Worm (Caenorhabditis elegans) whole organism, L4 larva: ENCODE measurements around the gene ceh-88.

Experiments
- D1046.2 ChIP-seq: fragments of 200-800 bp; sonication (Bioruptor generic); IDR thresholded peaks from 2 replicates; pipeline ENCODE4 v1.3.6; 2022; ENCODE audit warnings: missing genetic modification characterization, missing compliant biosample characterization
- F10B5.3 ChIP-seq: sonication (generic microtip); optimal IDR thresholded peaks from 2 replicates; lab custom pipeline; 2016; ENCODE audit warnings: mild to moderate bottlenecking, missing genetic modification characterization, missing compliant biosample characterization
- F49E8.2 ChIP-seq: sonication (generic microtip); optimal IDR thresholded peaks from 2 replicates; lab custom pipeline; 2016; ENCODE audit warnings: missing compliant biosample characterization, mild to moderate bottlenecking, missing genetic modification characterization, borderline replicate concordance
- T26A8.4 ChIP-seq: fragments of 200-800 bp; sonication (Bioruptor generic); IDR thresholded peaks from 2 replicates; pipeline ENCODE4 v1.3.6; 2022; ENCODE audit warnings: missing genetic modification characterization, missing compliant biosample characterization
- Y105C5A.15 ChIP-seq: fragments of 200-800 bp; sonication (Bioruptor generic); IDR thresholded peaks from 2 replicates; pipeline ENCODE4 v1.3.6; 2022; ENCODE audit warnings: missing genetic modification characterization, missing compliant biosample characterization
- Y5F2A.4 ChIP-seq: fragments of 200-800 bp; sonication (Bioruptor generic); optimal IDR thresholded peaks from 2 replicates; lab custom pipeline; 2018; ENCODE audit warnings: mild to moderate bottlenecking, missing genetic modification characterization, missing compliant biosample characterization
- Y75B8A.6 ChIP-seq: fragments of 200-800 bp; sonication (Bioruptor generic); IDR thresholded peaks from 2 replicates; pipeline ENCODE4 v1.3.6; 2022; ENCODE audit warnings: missing genetic modification reagents, missing genetic modification characterization, missing compliant biosample characterization
- aha-1 ChIP-seq: fragments of 150-350 bp; peaks from one replicate; lab custom pipeline; 2014; ENCODE audit warnings: missing biosample characterization, missing genetic modification characterization
- ama-1 ChIP-seq: fragments of 150-350 bp; optimal IDR thresholded peaks from 2 replicates; lab custom pipeline; 2014; ENCODE audit warnings: inconsistent platforms, mixed read lengths
- ceh-28 ChIP-seq: fragments of 150-350 bp; optimal IDR thresholded peaks from 2 replicates; lab custom pipeline; 2014; ENCODE audit warnings: missing biosample characterization, missing genetic modification reagents, missing genetic modification characterization
- ctbp-1 ChIP-seq: fragments of 200-800 bp; sonication (Bioruptor generic); IDR thresholded peaks from 2 replicates; pipeline ENCODE4 v1.3.6; 2022; ENCODE audit warnings: missing genetic modification reagents, missing genetic modification characterization, missing compliant biosample characterization
- daf-16 ChIP-seq, 3 experiments: sonication (generic microtip); optimal IDR thresholded peaks; 2 replicates each; lab custom pipeline; 2016 to 2017; ENCODE audit warnings: missing genetic modification characterization in 3 of 3, missing genetic modification reagents in 3 of 3, mild to moderate bottlenecking in 2 of 3, missing compliant biosample characterization in 2 of 3, missing biosample characterization in 1 of 3, moderate library complexity in 1 of 3
- daf-8 ChIP-seq: fragments of 200-800 bp; sonication (Bioruptor generic); IDR thresholded peaks from 2 replicates; pipeline ENCODE4 v1.3.6; 2022; ENCODE audit warnings: missing genetic modification characterization, missing compliant biosample characterization
- dmd-6 ChIP-seq: fragments of 200-800 bp; sonication (Bioruptor generic); IDR thresholded peaks from 2 replicates; pipeline ENCODE4 v1.3.6; 2022; ENCODE audit warnings: missing genetic modification reagents, missing genetic modification characterization, missing compliant biosample characterization
- dmd-8 ChIP-seq: fragments of 200-800 bp; sonication (Bioruptor generic); IDR thresholded peaks from 2 replicates; pipeline ENCODE4 v1.3.6; 2022; ENCODE audit warnings: missing genetic modification characterization, missing compliant biosample characterization
- dmd-9 ChIP-seq: fragments of 200-800 bp; sonication (Bioruptor generic); IDR thresholded peaks from 2 replicates; pipeline ENCODE4 v1.3.6; 2022; ENCODE audit warnings: missing genetic modification reagents, missing genetic modification characterization, missing compliant biosample characterization
- dpl-1 ChIP-seq: fragments of 150-350 bp; optimal IDR thresholded peaks from 2 replicates; lab custom pipeline; 2014; ENCODE audit warnings: missing biosample characterization, missing genetic modification reagents, missing genetic modification characterization
- egl-27 ChIP-seq: sonication (generic microtip); optimal IDR thresholded peaks from 3 replicates; lab custom pipeline; 2017; ENCODE audit warnings: missing biosample characterization, missing genetic modification reagents, missing genetic modification characterization
- fos-1 ChIP-seq: fragments of 150-350 bp; optimal IDR thresholded peaks from 2 replicates; lab custom pipeline; 2014; ENCODE audit warnings: missing biosample characterization, missing genetic modification characterization
- gei-8 ChIP-seq: fragments of 200-800 bp; sonication (Bioruptor generic); optimal IDR thresholded peaks from 2 replicates; lab custom pipeline; 2018; ENCODE audit warnings: mild to moderate bottlenecking, missing genetic modification characterization, missing compliant biosample characterization
- jun-1 ChIP-seq: fragments of 150-350 bp; optimal IDR thresholded peaks from 2 replicates; lab custom pipeline; 2014; ENCODE audit warnings: missing biosample characterization, missing genetic modification reagents, missing genetic modification characterization
- lim-7 ChIP-seq: fragments of 200-800 bp; sonication (Bioruptor generic); IDR thresholded peaks from 2 replicates; pipeline ENCODE4 v1.3.6; 2022; ENCODE audit warnings: missing genetic modification characterization, missing compliant biosample characterization
- lin-29 ChIP-seq: fragments of 200-800 bp; sonication (Bioruptor generic); IDR thresholded peaks from 2 replicates; pipeline ENCODE4 v1.3.6; 2022; ENCODE audit warnings: missing genetic modification reagents, missing genetic modification characterization, missing compliant biosample characterization
- mdt-29 ChIP-seq: fragments of 200-800 bp; sonication (Bioruptor generic); IDR thresholded peaks from 2 replicates; pipeline ENCODE4 v1.3.6; 2022; ENCODE audit warnings: missing genetic modification reagents, missing genetic modification characterization, missing compliant biosample characterization
- mes-2 ChIP-seq: sonication (generic microtip); optimal IDR thresholded peaks from 2 replicates; lab custom pipeline; 2016; ENCODE audit warnings: missing genotype, mild to moderate bottlenecking, missing genetic modification characterization, missing compliant biosample characterization; ENCODE audit not compliant: poor library complexity, severe bottlenecking
- mxl-2 ChIP-seq: fragments of 200-800 bp; sonication (Bioruptor generic); conservative IDR thresholded peaks from 2 replicates; pipeline ENCODE4 v1.3.6; 2022; ENCODE audit warnings: missing genetic modification reagents, missing genetic modification characterization, missing compliant biosample characterization
- nhr-11 ChIP-seq: fragments of 150-350 bp; optimal IDR thresholded peaks from 2 replicates; lab custom pipeline; 2014; ENCODE audit warnings: missing biosample characterization, missing genetic modification characterization
- nhr-111 ChIP-seq: fragments of 200-800 bp; sonication (Bioruptor generic); optimal IDR thresholded peaks from 2 replicates; lab custom pipeline; 2018; ENCODE audit warnings: mild to moderate bottlenecking, missing genetic modification characterization, missing compliant biosample characterization
- nhr-41 ChIP-seq: fragments of 200-800 bp; sonication (Bioruptor generic); IDR thresholded peaks from 2 replicates; pipeline ENCODE4 v1.3.6; 2022; ENCODE audit warnings: missing genetic modification reagents, missing genetic modification characterization, missing compliant biosample characterization
- nhr-48 ChIP-seq: sonication (generic microtip); optimal IDR thresholded peaks from 2 replicates; lab custom pipeline; 2016; ENCODE audit warnings: mild to moderate bottlenecking, missing genetic modification characterization, missing compliant biosample characterization
- nhr-6 ChIP-seq: fragments of 150-350 bp; optimal IDR thresholded peaks from 2 replicates; lab custom pipeline; 2014; ENCODE audit warnings: missing biosample characterization, missing genetic modification characterization
- pha-4 ChIP-seq, 2 experiments: fragments of 150-350 bp in 1 of 2; fragments of 200-800 bp in 1 of 2; sonication (Bioruptor generic) in 1 of 2; IDR thresholded peaks in 1 of 2; optimal IDR thresholded peaks in 1 of 2; 2 replicates each; pipeline versions ENCODE4 v1.3.6 to Lab custom; 2014 to 2022; ENCODE audit warnings: missing genetic modification characterization in 2 of 2, missing genetic modification reagents in 2 of 2, missing biosample characterization in 1 of 2, missing compliant biosample characterization in 1 of 2
- php-3 ChIP-seq: fragments of 200-800 bp; sonication (Bioruptor generic); IDR thresholded peaks from 2 replicates; pipeline ENCODE4 v1.3.6; 2022; ENCODE audit warnings: missing genetic modification reagents, missing genetic modification characterization, missing compliant biosample characterization
- saeg-2 ChIP-seq: fragments of 200-800 bp; sonication (Bioruptor generic); IDR thresholded peaks from 2 replicates; pipeline ENCODE4 v1.3.6; 2022; ENCODE audit warnings: missing genetic modification reagents, missing genetic modification characterization, missing compliant biosample characterization
- sdz-12 ChIP-seq: fragments of 200-800 bp; sonication (Bioruptor generic); optimal IDR thresholded peaks from 2 replicates; lab custom pipeline; 2018; ENCODE audit warnings: mild to moderate bottlenecking, missing genetic modification characterization, missing compliant biosample characterization
- set-16 ChIP-seq: fragments of 200-800 bp; sonication (Bioruptor generic); IDR thresholded peaks from 2 replicates; pipeline ENCODE4 v1.3.6; 2022; ENCODE audit warnings: missing genetic modification reagents, missing genetic modification characterization, missing compliant biosample characterization
- skn-1 ChIP-seq: fragments of 150-350 bp; optimal IDR thresholded peaks from 2 replicates; lab custom pipeline; 2014; ENCODE audit warnings: missing biosample characterization, missing genetic modification characterization
- snpc-4 ChIP-seq: fragments of 150-350 bp; optimal IDR thresholded peaks from 2 replicates; lab custom pipeline; 2014; ENCODE audit warnings: missing biosample characterization, missing genetic modification characterization
- spr-3 ChIP-seq: fragments of 200-800 bp; sonication (Bioruptor generic); optimal IDR thresholded peaks from 2 replicates; lab custom pipeline; 2018; ENCODE audit warnings: mild to moderate bottlenecking, missing genetic modification characterization, missing compliant biosample characterization
- tra-1 ChIP-seq: fragments of 200-800 bp; sonication (Bioruptor generic); IDR thresholded peaks from 2 replicates; pipeline ENCODE4 v1.3.6; 2022; ENCODE audit warnings: missing genetic modification reagents, missing genetic modification characterization, missing compliant biosample characterization
- zag-1 ChIP-seq: fragments of 150-350 bp; optimal IDR thresholded peaks from 2 replicates; lab custom pipeline; 2014; ENCODE audit warnings: missing biosample characterization, missing genetic modification characterization
- zip-2 ChIP-seq: fragments of 150-350 bp; optimal IDR thresholded peaks from 2 replicates; lab custom pipeline; 2014; ENCODE audit warnings: missing biosample characterization, missing genetic modification characterization
- ztf-11 ChIP-seq: fragments of 150-350 bp; optimal IDR thresholded peaks from 2 replicates; lab custom pipeline; 2014; ENCODE audit warnings: missing biosample characterization, missing genetic modification characterization

ceh-88 gene

DNA sequence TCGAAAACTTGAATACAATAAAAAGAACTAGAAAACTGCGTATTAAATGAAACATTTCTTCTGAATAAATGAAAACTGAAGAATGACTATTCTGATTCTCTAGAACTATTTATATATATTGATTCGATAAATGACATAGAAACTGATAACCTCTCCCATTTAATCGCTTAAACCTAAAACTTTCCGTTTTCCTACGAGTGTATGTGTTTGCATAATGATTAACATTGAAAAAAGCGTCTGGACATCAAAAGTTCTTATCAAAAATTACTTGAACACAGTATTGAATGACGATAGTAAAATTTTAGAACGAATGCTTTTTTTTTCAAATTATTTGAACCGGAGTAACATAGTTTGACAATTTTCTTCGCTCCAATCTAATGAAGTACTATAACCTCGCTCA lies 13.2 kb downstream of the ceh-88 start, which contains the start of gene C49C3.9 (continued):
- no peak for TF ChIP-seq mes-2 (tag; lab: Kevin White, UChicago)
- TF ChIP-seq sdz-12 (GFP tag; lab: Kevin White, UChicago) = no peak
- no peak for TF ChIP-seq nhr-48 (tag; lab: Kevin White, UChicago)
- TF ChIP-seq ceh-28 (tag; lab: Kevin White, UChicago) = no peak
- TF ChIP-seq, all 104 proteins: peak for 5

DNA sequence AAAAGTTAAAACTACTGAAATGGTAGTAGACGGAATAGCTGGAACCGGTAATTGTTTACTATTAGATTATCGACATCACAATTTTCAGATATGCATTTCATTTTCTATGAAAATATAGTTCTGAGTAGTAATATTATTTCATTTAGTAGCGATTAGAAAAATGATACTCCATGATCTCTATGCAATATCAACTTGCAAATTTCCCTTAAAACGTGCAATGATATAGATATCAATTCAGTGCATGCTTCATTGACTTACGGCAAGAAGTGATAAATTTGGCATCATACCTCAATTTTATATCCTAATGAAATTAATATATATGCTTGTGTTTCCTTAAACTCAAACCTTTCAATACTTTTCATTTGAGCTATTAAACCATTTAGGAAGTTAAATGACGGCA lies 13.7 kb downstream of the ceh-88 start, which contains the start of gene C49C3.21:
C49C3.21 (plus strand) TSS at position 301 of the 400 bp plus-strand sequence.
- TF ChIP-seq dmd-9 (GFP tag; lab: Robert Waterston, UW) = no peak
- TF ChIP-seq lim-7 (GFP tag; lab: Robert Waterston, UW) = no peak
- TF ChIP-seq dmd-8 = no peak
- TF ChIP-seq ama-1 (lab: Kevin White, UChicago) = no peak
- TF ChIP-seq mdt-29 (GFP tag; lab: Robert Waterston, UW) = no peak
- TF ChIP-seq set-16 (GFP tag; lab: Robert Waterston, UW) = no peak
- no peak for TF ChIP-seq saeg-2
- TF ChIP-seq aha-1 (tag; lab: Kevin White, UChicago) = no peak
- no peak for TF ChIP-seq T26A8.4
- TF ChIP-seq gei-8 = no peak
- TF ChIP-seq nhr-111 (GFP tag; lab: Kevin White, UChicago) = no peak
- TF ChIP-seq pha-4 (GFP tag; IDR thresholded peaks at IDR 0.05; lab: Robert Waterston, UW) = no peak
- no peak for TF ChIP-seq pha-4 (tag; optimal IDR thresholded peaks at IDR 0.05; lab: Kevin White, UChicago)
- no peak for TF ChIP-seq ctbp-1 (GFP tag; lab: Robert Waterston, UW)
- TF ChIP-seq tra-1 (GFP tag; lab: Robert Waterston, UW) = no peak
- TF ChIP-seq nhr-6 (tag; lab: Kevin White, UChicago) = no peak

DNA sequence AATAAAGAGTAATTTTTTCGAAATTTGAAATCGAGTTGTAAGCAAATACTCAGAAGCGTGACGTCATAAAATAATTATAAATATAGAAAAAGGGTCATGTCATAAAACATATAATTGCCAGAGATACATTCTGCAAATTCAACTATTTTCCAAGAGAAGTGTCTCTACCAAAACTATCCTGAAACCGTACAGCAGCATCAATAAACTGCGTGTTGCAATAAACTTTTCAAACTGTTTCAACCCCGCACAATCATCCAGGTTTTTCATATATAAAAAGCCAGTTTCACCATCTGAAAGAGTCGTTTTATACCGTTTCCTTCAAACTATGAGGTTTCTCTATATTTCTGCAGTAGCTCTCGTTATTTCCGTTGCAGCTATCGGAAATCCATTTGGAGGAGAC lies 14.5 kb downstream of the ceh-88 start, which contains the start of gene C49C3.11:
C49C3.11 (plus strand) TSS at position 301 of the 400 bp plus-strand sequence.
- TF ChIP-seq dpl-1 (GFP tag; lab: Kevin White, UChicago) (no peak), php-3 (no peak), D1046.2 (GFP tag; lab: Robert Waterston, UW) (no peak), fos-1 (tag; lab: Kevin White, UChicago) (no peak), skn-1 (tag; lab: Kevin White, UChicago) (no peak), jun-1 (no peak), F49E8.2 (tag; lab: Kevin White, UChicago) (no peak), ztf-11 (tag; lab: Kevin White, UChicago) (no peak), spr-3 (GFP tag; lab: Kevin White, UChicago) (no peak), daf-16 (GFP tag; optimal IDR thresholded peaks at IDR 0.05; lab: Kevin White, UChicago) (no peak), daf-16 (tag; optimal IDR thresholded peaks at IDR 0.05; lab: Kevin White, UChicago) (no peak), snpc-4 (tag; lab: Kevin White, UChicago) (no peak), nhr-48 (tag; lab: Kevin White, UChicago) (no peak), zip-2 (no peak), Y105C5A.15 (no peak), Y5F2A.4 (GFP tag; lab: Kevin White, UChicago) (no peak), lin-29 (GFP tag; lab: Robert Waterston, UW) (no peak)

DNA sequence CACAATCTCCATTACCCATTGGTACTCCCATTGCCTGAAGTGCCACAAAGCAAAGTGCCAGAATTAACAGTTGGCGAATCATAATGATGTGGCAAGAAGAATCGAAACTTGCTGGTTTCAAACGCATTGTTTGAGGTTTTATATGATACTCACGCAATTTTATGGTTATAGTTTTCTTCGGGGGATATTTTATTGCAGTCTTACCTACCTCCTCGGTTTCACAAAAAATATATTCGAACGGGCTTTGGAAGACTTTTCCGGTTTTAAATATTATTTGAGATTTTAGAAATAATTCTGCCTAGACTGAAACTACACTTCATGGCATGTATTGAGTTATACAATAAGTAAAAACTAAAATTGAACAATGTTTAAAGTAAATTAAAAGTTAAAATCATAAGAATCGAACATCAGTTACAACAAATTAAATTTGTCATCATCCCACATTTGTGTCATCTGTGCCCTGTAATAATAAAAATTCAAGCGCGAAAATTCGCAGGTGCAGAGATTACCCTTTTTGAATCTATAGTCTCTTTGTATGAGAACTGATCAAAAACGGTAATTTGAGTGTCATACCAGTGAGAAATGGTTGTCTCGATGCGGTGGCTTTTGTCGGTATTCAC lies 17.7 kb downstream of the ceh-88 start, which contains the start of the genes clec-197 and clec-198:
clec-197 (minus strand) TSS at position 101 of the 620 bp plus-strand sequence.
clec-198 (plus strand) TSS at position 570 of the 620 bp plus-strand sequence.
- no peak for TF ChIP-seq mdt-29 (GFP tag; lab: Robert Waterston, UW)
- no peak for TF ChIP-seq nhr-11 (tag; lab: Kevin White, UChicago)
- no peak for TF ChIP-seq nhr-6 (tag; lab: Kevin White, UChicago)
- no peak for TF ChIP-seq daf-8
- TF ChIP-seq mxl-2 (GFP tag; lab: Robert Waterston, UW) = no peak
- TF ChIP-seq egl-27 (tag; lab: Kevin White, UChicago) = no peak
- TF ChIP-seq nhr-41 (GFP tag; lab: Robert Waterston, UW) = no peak
- no peak for TF ChIP-seq lin-29 (GFP tag; lab: Robert Waterston, UW)
- no peak for TF ChIP-seq zag-1 (tag; lab: Kevin White, UChicago)
- TF ChIP-seq F10B5.3 = no peak
- TF ChIP-seq set-16 (GFP tag; lab: Robert Waterston, UW) = no peak
- TF ChIP-seq dmd-6 (GFP tag; lab: Robert Waterston, UW) = no peak
- no peak for TF ChIP-seq Y75B8A.6 (GFP tag; lab: Robert Waterston, UW)
